Fruit fly (Drosophila melanogaster) whole organism, wandering third instar larva: ENCODE measurements around the gene jar.

Experiments
- CG32264 ChIP-seq: fragments of 200-800 bp; sonication (Bioruptor generic); optimal IDR thresholded peaks from 2 replicates; lab custom pipeline; 2016; ENCODE audit warnings: missing biosample characterization, missing genetic modification characterization
- CG9705 ChIP-seq: fragments of 200-800 bp; sonication (Bioruptor generic); optimal IDR thresholded peaks from 2 replicates; lab custom pipeline; 2018; ENCODE audit warnings: missing biosample characterization, mild to moderate bottlenecking, missing genetic modification characterization
- CrebA ChIP-seq: fragments of 200-800 bp; sonication (Bioruptor generic); optimal IDR thresholded peaks from 2 replicates; lab custom pipeline; 2016; ENCODE audit warnings: missing biosample characterization, mild to moderate bottlenecking, missing genetic modification characterization, borderline replicate concordance
- Dfd ChIP-seq: fragments of >200 bp; optimal IDR thresholded peaks from 2 replicates; lab custom pipeline; 2017; ENCODE audit warnings: missing biosample characterization, missing genetic modification characterization
- Dif ChIP-seq: fragments of 200-275, 200-300 bp; sonication (Bioruptor generic); optimal IDR thresholded peaks from 2 replicates; lab custom pipeline; 2018; ENCODE audit warnings: missing biosample characterization, missing genetic modification characterization; ENCODE audit not compliant: partially characterized antibody
- GATAd ChIP-seq: sonication (Bioruptor generic); optimal IDR thresholded peaks from 2 replicates; lab custom pipeline; 2016; ENCODE audit warnings: missing biosample characterization, missing genetic modification characterization
- HLH106 ChIP-seq: fragments of 200-800 bp; optimal IDR thresholded peaks from 3 replicates; lab custom pipeline; 2019; ENCODE audit warnings: missing biosample characterization, mild to moderate bottlenecking, missing genetic modification characterization, moderate library complexity
- Hnf4 ChIP-seq: fragments of 200-800 bp; sonication (Bioruptor generic); optimal IDR thresholded peaks from 2 replicates; lab custom pipeline; 2016; ENCODE audit warnings: missing biosample characterization, mild to moderate bottlenecking, missing genetic modification characterization
- Hr78 ChIP-seq: fragments of >200 bp; optimal IDR thresholded peaks from 2 replicates; lab custom pipeline; 2017; ENCODE audit warnings: missing biosample characterization, missing genetic modification characterization
- Hr83 ChIP-seq: fragments of 200-300 bp; sonication (Bioruptor generic); optimal IDR thresholded peaks from 2 replicates; lab custom pipeline; 2016; ENCODE audit warnings: missing biosample characterization, mild to moderate bottlenecking, missing genetic modification characterization, moderate library complexity; ENCODE audit not compliant: poor library complexity, severe bottlenecking
- Jra ChIP-seq: sonication (Bioruptor generic); optimal IDR thresholded peaks from 2 replicates; lab custom pipeline; 2016; ENCODE audit warnings: missing biosample characterization, missing genetic modification characterization
- Mio ChIP-seq: sonication (Bioruptor generic); optimal IDR thresholded peaks from 2 replicates; lab custom pipeline; 2016; ENCODE audit warnings: missing biosample characterization, missing genetic modification characterization
- Myc ChIP-seq: fragments of >200 bp; optimal IDR thresholded peaks from 2 replicates; lab custom pipeline; 2017
- N ChIP-seq: fragments of >200 bp; optimal IDR thresholded peaks from 2 replicates; lab custom pipeline; 2018; ENCODE audit warnings: missing biosample characterization, missing external identifiers, missing genetic modification characterization
- OdsH ChIP-seq: fragments of 200-800 bp; sonication (Bioruptor generic); optimal IDR thresholded peaks from 2 replicates; lab custom pipeline; 2016; ENCODE audit warnings: missing biosample characterization, mild to moderate bottlenecking, missing genetic modification characterization
- Rel ChIP-seq, 2 experiments: fragments of 200-800 bp; sonication (Bioruptor generic) in 1 of 2; optimal IDR thresholded peaks; 2 replicates in 1 of 2; 3 replicates in 1 of 2; lab custom pipeline; 2016 to 2019; ENCODE audit warnings: mild to moderate bottlenecking in 2 of 2, missing biosample characterization in 2 of 2, missing genetic modification characterization in 2 of 2, moderate library complexity in 1 of 2
- Vsx2 ChIP-seq: fragments of 200-300, 225-300 bp; sonication (Bioruptor generic); optimal IDR thresholded peaks from 2 replicates; lab custom pipeline; 2018; ENCODE audit warnings: missing biosample characterization, missing genetic modification characterization; ENCODE audit not compliant: partially characterized antibody
- br ChIP-seq: fragments of 200-800 bp; sonication (Bioruptor generic); optimal IDR thresholded peaks from 2 replicates; lab custom pipeline; 2016; ENCODE audit warnings: missing biosample characterization, missing genetic modification characterization
- brk ChIP-seq: fragments of 200-800 bp; sonication (Bioruptor generic); optimal IDR thresholded peaks from 2 replicates; lab custom pipeline; 2016; ENCODE audit warnings: missing biosample characterization, mild to moderate bottlenecking, missing genetic modification characterization
- dl ChIP-seq, 2 experiments: fragments of 175-275, 200-275 bp in 1 of 2; fragments of 200-275 bp in 1 of 2; sonication (Bioruptor generic); optimal IDR thresholded peaks; lab custom pipeline; 2018; ENCODE audit warnings: mild to moderate bottlenecking in 2 of 2, missing biosample characterization in 2 of 2, missing genetic modification characterization in 2 of 2, moderate library complexity in 2 of 2; ENCODE audit not compliant: partially characterized antibody in 2 of 2, insufficient read depth in 1 of 2
- dmrt93B ChIP-seq: fragments of 200-800 bp; sonication (Bioruptor generic); optimal IDR thresholded peaks from 2 replicates; lab custom pipeline; 2018; ENCODE audit warnings: missing biosample characterization, mild to moderate bottlenecking, missing genetic modification characterization
- dsf ChIP-seq: sonication (Bioruptor generic); optimal IDR thresholded peaks from 2 replicates; lab custom pipeline; 2016; ENCODE audit warnings: missing biosample characterization, missing genetic modification characterization, borderline replicate concordance
- ey ChIP-seq: fragments of 200-800 bp; sonication (Bioruptor generic); optimal IDR thresholded peaks from 2 replicates; lab custom pipeline; 2016; ENCODE audit warnings: missing biosample characterization, missing genetic modification characterization
- foxo ChIP-seq, 2 experiments: fragments of 200-800 bp; sonication (Bioruptor generic); optimal IDR thresholded peaks; 2 replicates in 1 of 2; 3 replicates in 1 of 2; lab custom pipeline; 2016 to 2017; ENCODE audit warnings: missing biosample characterization in 2 of 2, missing genetic modification characterization in 2 of 2
- fru ChIP-seq: fragments of 200-800 bp; sonication (Bioruptor generic); optimal IDR thresholded peaks from 3 replicates; lab custom pipeline; 2016; ENCODE audit warnings: missing biosample characterization, mild to moderate bottlenecking, missing genetic modification characterization
- h ChIP-seq: fragments of 200-800 bp; sonication (Bioruptor generic); optimal IDR thresholded peaks from 3 replicates; lab custom pipeline; 2016; ENCODE audit warnings: missing biosample characterization, mild to moderate bottlenecking, missing genetic modification characterization
- lola ChIP-seq: fragments of >200 bp; optimal IDR thresholded peaks from 2 replicates; lab custom pipeline; 2017; ENCODE audit warnings: missing biosample characterization, missing genetic modification characterization
- pan ChIP-seq: fragments of >200 bp; optimal IDR thresholded peaks from 2 replicates; lab custom pipeline; 2017
- psq ChIP-seq: fragments of 200-800 bp; sonication (Bioruptor generic); optimal IDR thresholded peaks from 3 replicates; lab custom pipeline; 2017; ENCODE audit warnings: missing biosample characterization, mild to moderate bottlenecking, missing genetic modification characterization, moderate library complexity
- rgr ChIP-seq: fragments of 200-800 bp; sonication (Bioruptor generic); optimal IDR thresholded peaks from 3 replicates; lab custom pipeline; 2016; ENCODE audit warnings: missing biosample characterization, mild to moderate bottlenecking, missing genetic modification characterization
- sage ChIP-seq: fragments of 200-800 bp; sonication (Bioruptor generic); optimal IDR thresholded peaks from 2 replicates; lab custom pipeline; 2016; ENCODE audit warnings: missing biosample characterization, mild to moderate bottlenecking, missing genetic modification characterization
- tai ChIP-seq: sonication (Bioruptor generic); optimal IDR thresholded peaks from 2 replicates; lab custom pipeline; 2016; ENCODE audit warnings: missing biosample characterization, missing genetic modification characterization
- usp ChIP-seq: fragments of >200 bp; optimal IDR thresholded peaks from 2 replicates; lab custom pipeline; 2017; ENCODE audit warnings: missing biosample characterization, missing genetic modification characterization
- woc ChIP-seq: sonication (Bioruptor generic); optimal IDR thresholded peaks from 2 replicates; lab custom pipeline; 2016; ENCODE audit warnings: missing biosample characterization, mild to moderate bottlenecking, missing genetic modification characterization

Gene jar

dm6 chr3R:24272232-24272631 is 1.2 kb upstream of the jar start:
- no peak for TF ChIP-seq N
- no peak for TF ChIP-seq dl (GFP tag; optimal IDR thresholded peaks at IDR 0.05; lab: Kevin White, UChicago; ENCODE audit: insufficient read depth in 1 of 2, partially characterized antibody in 2 of 2)
- no peak for TF ChIP-seq Hr78 (GFP tag; lab: Kevin White, UChicago)
- peak; percentile 61 for TF ChIP-seq woc (GFP tag; lab: Kevin White, UChicago)
- TF ChIP-seq GATAd (GFP tag; lab: Kevin White, UChicago), result no peak
- peak; percentile 21 for TF ChIP-seq fru (GFP tag; lab: Kevin White, UChicago)
- no peak for TF ChIP-seq Rel (GFP tag; optimal IDR thresholded peaks at IDR 0.05; lab: Kevin White, UChicago)
- TF ChIP-seq Rel (tag; optimal IDR thresholded peaks at IDR 0.05; lab: Kevin White, UChicago), result no peak
- TF ChIP-seq foxo (GFP tag; optimal IDR thresholded peaks at IDR 0.05; lab: Kevin White, UChicago), result no peak
- TF ChIP-seq Hnf4 (GFP tag; lab: Kevin White, UChicago), result no peak
- no peak for TF ChIP-seq ey (GFP tag; lab: Kevin White, UChicago)
- TF ChIP-seq usp (GFP tag; lab: Kevin White, UChicago), result no peak
- no peak for TF ChIP-seq OdsH

dm6 chr3R:24270578-24270977 is 455 bp downstream of the jar start:
- TF ChIP-seq Dfd (GFP tag; lab: Kevin White, UChicago), result no peak
- TF ChIP-seq sage (GFP tag; lab: Kevin White, UChicago), result no peak
- TF ChIP-seq woc (GFP tag; lab: Kevin White, UChicago), result no peak
- TF ChIP-seq Hr83 (GFP tag; lab: Kevin White, UChicago), result no peak
- no peak for TF ChIP-seq lola (GFP tag; lab: Kevin White, UChicago)
- no peak for TF ChIP-seq h (GFP tag; lab: Kevin White, UChicago)
- TF ChIP-seq psq (GFP tag; lab: Kevin White, UChicago), result no peak
- TF ChIP-seq Dif (GFP tag; lab: Kevin White, UChicago), result no peak
- TF ChIP-seq ey (GFP tag; lab: Kevin White, UChicago), result no peak
- no peak for TF ChIP-seq CrebA (GFP tag; lab: Kevin White, UChicago)
- no peak for TF ChIP-seq Rel (GFP tag; optimal IDR thresholded peaks at IDR 0.05; lab: Kevin White, UChicago)
- no peak for TF ChIP-seq Rel (tag; optimal IDR thresholded peaks at IDR 0.05; lab: Kevin White, UChicago)
- TF ChIP-seq dsf, result no peak
- TF ChIP-seq brk (GFP tag; lab: Kevin White, UChicago), result no peak
- no peak for TF ChIP-seq Hr78 (GFP tag; lab: Kevin White, UChicago)
- no peak for TF ChIP-seq Myc
- TF ChIP-seq usp (GFP tag; lab: Kevin White, UChicago), result no peak
- no peak for TF ChIP-seq br (GFP tag; lab: Kevin White, UChicago)
- no peak for TF ChIP-seq Mio (GFP tag; lab: Kevin White, UChicago)

dm6 chr3R:24270034-24270433 is 999 bp downstream of the jar start:
- TF ChIP-seq brk (GFP tag; lab: Kevin White, UChicago) (no peak), CG32264 (GFP tag; lab: Kevin White, UChicago) (no peak), br (GFP tag; lab: Kevin White, UChicago) (no peak), foxo (GFP tag; optimal IDR thresholded peaks at IDR 0.05; lab: Kevin White, UChicago) (no peak), dl (GFP tag; optimal IDR thresholded peaks at IDR 0.05; lab: Kevin White, UChicago; ENCODE audit: insufficient read depth in 1 of 2, partially characterized antibody in 2 of 2) (no peak), OdsH (no peak), Dfd (GFP tag; lab: Kevin White, UChicago) (no peak)

- TF ChIP-seq Dif (GFP tag; lab: Kevin White, UChicago), result no peak
- TF ChIP-seq tai (GFP tag; lab: Kevin White, UChicago), result no peak
- TF ChIP-seq woc (GFP tag; lab: Kevin White, UChicago), result no peak
- TF ChIP-seq Mio (GFP tag; lab: Kevin White, UChicago), result no peak
- TF ChIP-seq Rel (GFP tag; optimal IDR thresholded peaks at IDR 0.05; lab: Kevin White, UChicago), result no peak
- peak; percentile 85 for TF ChIP-seq Rel (tag; optimal IDR thresholded peaks at IDR 0.05; lab: Kevin White, UChicago)
- TF ChIP-seq Hnf4 (GFP tag; lab: Kevin White, UChicago), result no peak
- TF ChIP-seq, all 38 proteins: peak for 1
Measured at dm6 chr3R:24268293-24268692, 2.7 kb downstream of the jar start.

- no peak for TF ChIP-seq CG9705 (GFP tag; lab: Kevin White, UChicago)
- no peak for TF ChIP-seq OdsH
- TF ChIP-seq Dif (GFP tag; lab: Kevin White, UChicago), result no peak
- TF ChIP-seq usp (GFP tag; lab: Kevin White, UChicago), result no peak
- no peak for TF ChIP-seq CG32264 (GFP tag; lab: Kevin White, UChicago)
- TF ChIP-seq br (GFP tag; lab: Kevin White, UChicago), result no peak
- TF ChIP-seq GATAd (GFP tag; lab: Kevin White, UChicago), result no peak
- TF ChIP-seq h (GFP tag; lab: Kevin White, UChicago), result no peak
- no peak for TF ChIP-seq HLH106 (tag; lab: Kevin White, UChicago)
- no peak for TF ChIP-seq Vsx2 (GFP tag; lab: Kevin White, UChicago)
- no peak for TF ChIP-seq brk (GFP tag; lab: Kevin White, UChicago)
- no peak for TF ChIP-seq dmrt93B (GFP tag; lab: Kevin White, UChicago)
- TF ChIP-seq rgr (GFP tag; lab: Kevin White, UChicago), result no peak
- no peak for TF ChIP-seq CrebA (GFP tag; lab: Kevin White, UChicago)
- TF ChIP-seq fru (GFP tag; lab: Kevin White, UChicago), result no peak
- TF ChIP-seq pan (lab: Kevin White, UChicago), result no peak
- no peak for TF ChIP-seq dl (GFP tag; optimal IDR thresholded peaks at IDR 0.05; lab: Kevin White, UChicago; ENCODE audit: insufficient read depth in 1 of 2, partially characterized antibody in 2 of 2)
- TF ChIP-seq Jra (GFP tag; lab: Kevin White, UChicago), result no peak
Measured at dm6 chr3R:24267580-24268202, 3.3 kb downstream of the jar start.
